Worm (Caenorhabditis elegans) whole organism, L4 larva: ENCODE measurements around the gene sdz-26.
A peak's percentile ranks its signal among the peaks of the same experiment; 100 is the strongest.
"Not testable (repeated sequence)": the region's sequence is repeated elsewhere in the genome, so short reads cannot be mapped to it uniquely, and the experiment has no call there.

Experiments
- Y105C5A.15 ChIP-seq: fragments of 200-800 bp; sonication (Bioruptor generic); IDR thresholded peaks from 2 replicates; pipeline ENCODE4 v1.3.6; 2022; ENCODE audit warnings: missing genetic modification characterization, missing compliant biosample characterization
- Y75B8A.6 ChIP-seq: fragments of 200-800 bp; sonication (Bioruptor generic); IDR thresholded peaks from 2 replicates; pipeline ENCODE4 v1.3.6; 2022; ENCODE audit warnings: missing genetic modification reagents, missing genetic modification characterization, missing compliant biosample characterization
- nhr-10 ChIP-seq: fragments of 150-350 bp; optimal IDR thresholded peaks from 2 replicates; lab custom pipeline; 2014; ENCODE audit warnings: missing biosample characterization, missing genetic modification characterization
- unc-62 ChIP-seq, 3 experiments: fragments of 150-350 bp in 1 of 3; sonication (generic microtip); optimal IDR thresholded peaks in 2 of 3; peaks in 1 of 3; 1 replicate in 1 of 3; 2 replicates in 2 of 3; lab custom pipeline; 2014 to 2017; ENCODE audit warnings: missing biosample characterization in 3 of 3, missing genetic modification characterization in 3 of 3, missing genetic modification reagents in 3 of 3, missing genotype in 1 of 3

ce11 chrII:14346243-14346642 is 35.3 kb upstream of the sdz-26 start, which contains the start of gene Y54G11A.9:
- TF ChIP-seq unc-62 (GFP tag; optimal IDR thresholded peaks at IDR 0.05 in 1 of 2; lab: Kevin White, UChicago): peak in 1 of 2 experiments; percentile 56
- TF ChIP-seq unc-62 (tag; optimal IDR thresholded peaks at IDR 0.05; lab: Kevin White, UChicago); nhr-10 (tag; lab: Kevin White, UChicago); Y75B8A.6 (GFP tag; lab: Robert Waterston, UW); Y105C5A.15: not testable (repeated sequence)
